Fruit fly (Drosophila melanogaster): Measurements from ENCODE around the gene croc.

croc gene

DNA sequence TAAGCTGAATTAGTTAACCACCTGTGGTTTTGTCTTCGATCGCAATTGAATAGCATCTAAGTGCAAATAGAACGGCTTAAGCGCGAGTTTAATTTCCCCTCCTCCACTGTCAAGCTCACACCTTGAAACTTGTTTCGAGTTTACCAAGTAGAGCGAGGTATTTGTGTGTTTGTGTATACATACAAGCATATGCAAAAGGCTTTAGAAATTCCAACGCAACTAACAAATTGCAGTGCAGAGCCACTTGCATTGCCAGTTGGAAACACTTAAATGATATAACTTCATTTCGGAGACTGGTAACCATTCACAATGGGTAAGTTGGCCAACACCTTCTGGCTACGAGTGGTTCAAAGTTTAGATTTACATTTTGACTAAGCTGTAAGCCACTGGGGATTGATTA, 31.7 kb upstream of the croc start:
- TF ChIP-seq nerfin-1 (tag; optimal IDR thresholded peaks at IDR 0.05) (peak; percentile 90), CG7556 (GFP tag; optimal IDR thresholded peaks at IDR 0.05) (no peak), sd (tag; optimal IDR thresholded peaks at IDR 0.05) (peak; percentile 73), Antp (GFP tag; optimal IDR thresholded peaks at IDR 0.05) (no peak), kni (GFP tag; optimal IDR thresholded peaks at IDR 0.05) (peak; percentile 30), D19A (tag; optimal IDR thresholded peaks at IDR 0.05) (no peak), CG4820 (GFP tag; optimal IDR thresholded peaks at IDR 0.05) (no peak), CG2712 (tag; optimal IDR thresholded peaks at IDR 0.05) (peak; percentile 65), zfh2 (GFP tag; optimal IDR thresholded peaks at IDR 0.05) (no peak), H15 (GFP tag; IDR thresholded peaks at IDR 0.05) (no peak), Gug (GFP tag; IDR thresholded peaks at IDR 0.05) (no peak), bcd (GFP tag; optimal IDR thresholded peaks at IDR 0.05) (no peak), MESR4 (GFP tag; optimal IDR thresholded peaks at IDR 0.05) (peak; percentile 35), CG11247 (GFP tag; IDR thresholded peaks at IDR 0.05) (no peak), Pdp1 (GFP tag; optimal IDR thresholded peaks at IDR 0.05) (peak in 1 of 2 experiments; percentile 5), sr (GFP tag; IDR thresholded peaks at IDR 0.05) (no peak), Atf-2 (GFP tag; optimal IDR thresholded peaks at IDR 0.05) (no peak), pita (GFP tag; optimal IDR thresholded peaks at IDR 0.05) (no peak), CG5953 (GFP tag; IDR thresholded peaks at IDR 0.05) (no peak), CG2199 (GFP tag; IDR thresholded peaks at IDR 0.05) (0 out of 3 replicates have a peak, but pooled peaks have one; percentile 29), CG17829 (tag; optimal IDR thresholded peaks at IDR 0.05) (no peak), Tbp (GFP tag; optimal IDR thresholded peaks at IDR 0.05) (no peak), Elba2 (GFP tag; optimal IDR thresholded peaks at IDR 0.05) (peak; percentile 61), cg (GFP tag; optimal IDR thresholded peaks at IDR 0.05) (peak; percentile 30), jumu (GFP tag; optimal IDR thresholded peaks at IDR 0.05) (no peak), Nf-YA (GFP tag; IDR thresholded peaks at IDR 0.05) (no peak), twi (tag; optimal IDR thresholded peaks at IDR 0.05) (no peak), en (GFP tag; optimal IDR thresholded peaks at IDR 0.05) (no peak), MBD-R2 (GFP tag; IDR thresholded peaks at IDR 0.05) (no peak), luna (GFP tag; optimal IDR thresholded peaks at IDR 0.05) (no peak), Opbp (GFP tag; IDR thresholded peaks at IDR 0.05; ENCODE audit: partially characterized antibody) (0 out of 3 replicates have a peak, but pooled peaks have one; percentile 19), NFAT (GFP tag; IDR thresholded peaks at IDR 0.05) (no peak), CG11696 (GFP tag; IDR thresholded peaks at IDR 0.05) (no peak), danr (GFP tag; IDR thresholded peaks at IDR 0.05) (no peak), YL-1 (GFP tag; optimal IDR thresholded peaks at IDR 0.05) (no peak)

DNA sequence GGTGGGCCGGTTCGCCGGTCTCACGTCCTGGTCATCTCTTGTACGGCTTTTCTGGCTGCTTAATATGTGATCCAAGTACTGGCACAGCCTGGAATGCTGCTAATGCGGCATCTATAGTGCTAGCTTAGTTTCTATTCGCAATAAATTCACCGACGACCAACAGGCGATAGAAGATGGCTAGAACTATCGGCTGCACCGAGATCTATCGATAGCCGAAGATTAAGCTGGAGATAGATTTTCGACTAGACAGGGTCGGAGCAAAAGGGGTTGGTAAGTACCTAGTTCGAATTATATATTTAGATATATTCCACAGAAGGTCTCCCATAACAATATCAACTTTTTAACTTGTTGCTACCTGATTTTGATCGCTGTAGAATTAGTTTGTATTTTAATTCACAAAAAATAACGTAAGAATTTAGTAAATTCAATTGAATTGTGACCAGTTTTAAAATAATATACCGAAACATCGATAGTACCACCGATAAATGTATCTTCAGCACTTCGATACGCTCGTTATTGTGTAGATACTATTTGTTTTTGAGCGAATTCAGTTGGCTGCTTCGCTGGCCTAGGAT, 31.2 kb upstream of the croc start, which contains the start of the genes Glg1 and M6:
Gene Glg1, minus strand, starts transcription at position 185 of the 575 bp plus-strand sequence.
Gene M6, plus strand, starts transcription at position 499 of the 575 bp plus-strand sequence.
- no peak for TF ChIP-seq CG2889 (GFP tag; IDR thresholded peaks at IDR 0.05)
- peak; percentile 89 for TF ChIP-seq Opbp (GFP tag; IDR thresholded peaks at IDR 0.05; ENCODE audit: partially characterized antibody)
- peak; percentile 94 for TF ChIP-seq CG42726 (GFP tag; IDR thresholded peaks at IDR 0.05; ENCODE audit: partially characterized antibody)
- TF ChIP-seq Fer2 (tag; optimal IDR thresholded peaks at IDR 0.05): peak; percentile 16
- TF ChIP-seq al (GFP tag; IDR thresholded peaks at IDR 0.05): peak; percentile 46; the same call in 1 of the 2 replicates
- TF ChIP-seq CG7357 (GFP tag; IDR thresholded peaks at IDR 0.05): peak; percentile 46; the same call in 1 of the 3 replicates
- no peak; the same call in 2 of the 3 replicates for TF ChIP-seq CG34422 (GFP tag; IDR thresholded peaks at IDR 0.05)
- peak; percentile 93 for TF ChIP-seq bbx (GFP tag; IDR thresholded peaks at IDR 0.05; ENCODE audit: partially characterized antibody)
- TF ChIP-seq NfI (GFP tag; optimal IDR thresholded peaks at IDR 0.05): peak; percentile 69
- TF ChIP-seq ac (GFP tag; optimal IDR thresholded peaks at IDR 0.05): no peak
- no peak for TF ChIP-seq pfk (GFP tag; optimal IDR thresholded peaks at IDR 0.05)
- TF ChIP-seq CG1832 (GFP tag; optimal IDR thresholded peaks at IDR 0.05): no peak
- peak; percentile 36; the same call in 1 of the 2 replicates for TF ChIP-seq CG11085 (GFP tag; IDR thresholded peaks at IDR 0.05)
- no peak for TF ChIP-seq Drgx (GFP tag; IDR thresholded peaks at IDR 0.05)
- no peak for TF ChIP-seq Poxn (GFP tag; IDR thresholded peaks at IDR 0.05)
- TF ChIP-seq CG2678 (tag; optimal IDR thresholded peaks at IDR 0.05): peak; percentile 77
- TF ChIP-seq Ada2b (GFP tag; IDR thresholded peaks at IDR 0.05): peak; percentile 40; the same call in 1 of the 2 replicates
- TF ChIP-seq Doc2 (GFP tag; IDR thresholded peaks at IDR 0.05): no peak
- TF ChIP-seq CG15011 (GFP tag; optimal IDR thresholded peaks at IDR 0.05): no peak
